Fruit fly (Drosophila melanogaster) whole organism, embryonic: Measurements from ENCODE around the gene CG10907.

ENCODE experiments used
- CG12104 ChIP-seq: fragments of 200-800 bp; sonication (Bioruptor generic); optimal IDR thresholded peaks from 3 replicates; lab custom pipeline; 2016; ENCODE audit warnings: missing biosample characterization, missing genetic modification characterization
- CG12155 ChIP-seq: fragments of 200-800 bp; sonication (Bioruptor generic); optimal IDR thresholded peaks from 3 replicates; lab custom pipeline; 2016; ENCODE audit warnings: missing biosample characterization, missing genetic modification characterization
- CG12236 ChIP-seq: fragments of 200-800 bp; sonication (Bioruptor generic); optimal IDR thresholded peaks from 2 replicates; lab custom pipeline; 2016; ENCODE audit warnings: missing biosample characterization, missing genetic modification characterization
- CG12391 ChIP-seq: fragments of 200-800 bp; sonication (Bioruptor generic); optimal IDR thresholded peaks from 3 replicates; lab custom pipeline; 2018; ENCODE audit warnings: missing biosample characterization, mild to moderate bottlenecking, missing genetic modification characterization, moderate library complexity
- CG14014 ChIP-seq: fragments of 200-800 bp; sonication (Bioruptor generic); IDR thresholded peaks from 2 replicates; pipeline ENCODE4 v1.3.6; 2022; ENCODE audit warnings: missing biosample characterization, missing genetic modification characterization
- CG1529 ChIP-seq: fragments of 200-800 bp; sonication (Bioruptor generic); optimal IDR thresholded peaks from 3 replicates; lab custom pipeline; 2018; ENCODE audit warnings: missing biosample characterization, missing genetic modification characterization
- CG18599 ChIP-seq: fragments of 200-800 bp; sonication (Bioruptor generic); optimal IDR thresholded peaks from 3 replicates; lab custom pipeline; 2017; ENCODE audit warnings: missing biosample characterization, missing genetic modification characterization, mild to moderate bottlenecking, moderate library complexity, missing genetic modification reagents
- CG3281 ChIP-seq: fragments of 200-800 bp; sonication (Bioruptor generic); optimal IDR thresholded peaks from 3 replicates; lab custom pipeline; 2017; ENCODE audit warnings: missing biosample characterization, mild to moderate bottlenecking, missing genetic modification characterization
- CG33213 ChIP-seq: fragments of 200-800 bp; sonication (Bioruptor generic); optimal IDR thresholded peaks from 3 replicates; lab custom pipeline; 2016; ENCODE audit warnings: missing biosample characterization, missing genetic modification characterization
- CG3995 ChIP-seq: fragments of 200-800 bp; sonication (Bioruptor generic); optimal IDR thresholded peaks from 3 replicates; lab custom pipeline; 2016; ENCODE audit warnings: missing biosample characterization, missing genetic modification characterization
- CG4820 ChIP-seq: fragments of 200-800 bp; sonication (Bioruptor generic); optimal IDR thresholded peaks from 3 replicates; lab custom pipeline; 2016; ENCODE audit warnings: missing biosample characterization, missing genetic modification characterization
- CG4854 ChIP-seq: fragments of 200-800 bp; sonication (Bioruptor generic); optimal IDR thresholded peaks from 2 replicates; lab custom pipeline; 2016; ENCODE audit warnings: missing biosample characterization, missing genetic modification characterization, inconsistent platforms
- CG5953 ChIP-seq: fragments of 200-800 bp; sonication (Bioruptor generic); IDR thresholded peaks from 2 replicates; pipeline ENCODE4 v1.3.6; 2022; ENCODE audit warnings: missing biosample characterization, missing genetic modification characterization
- CG7745 ChIP-seq: fragments of 200-800 bp; sonication (Bioruptor generic); optimal IDR thresholded peaks from 2 replicates; lab custom pipeline; 2018; ENCODE audit warnings: missing biosample characterization, mild to moderate bottlenecking, missing genetic modification characterization, moderate library complexity
- CTCF ChIP-seq: fragments of 200-800 bp; sonication (Bioruptor generic); optimal IDR thresholded peaks from 2 replicates; lab custom pipeline; 2017; ENCODE audit warnings: missing biosample characterization, mild to moderate bottlenecking, missing genetic modification characterization, moderate library complexity
- Chrac-16 ChIP-seq: fragments of 200-800 bp; sonication (Bioruptor generic); optimal IDR thresholded peaks from 3 replicates; lab custom pipeline; 2016; ENCODE audit warnings: missing biosample characterization, missing genetic modification characterization
- D ChIP-seq, 2 experiments: fragments of 200-800 bp in 1 of 2; fragments of >200 bp in 1 of 2; sonication (Bioruptor generic) in 1 of 2; optimal IDR thresholded peaks; 2 replicates in 1 of 2; 3 replicates in 1 of 2; lab custom pipeline; 2017; ENCODE audit warnings: mild to moderate bottlenecking in 1 of 2, missing biosample characterization in 1 of 2, missing genetic modification characterization in 1 of 2, missing genetic modification reagents in 1 of 2
- Dek ChIP-seq: fragments of 200-800 bp; sonication (Bioruptor generic); optimal IDR thresholded peaks from 3 replicates; lab custom pipeline; 2019; ENCODE audit warnings: missing biosample characterization, mild to moderate bottlenecking, missing genetic modification characterization, moderate library complexity
- Doc3 ChIP-seq: fragments of 200-800 bp; sonication (Bioruptor generic); IDR thresholded peaks from 3 replicates; pipeline ENCODE4 v1.3.6; 2022; ENCODE audit warnings: missing biosample characterization, missing genetic modification characterization; ENCODE audit not compliant: partially characterized antibody
- Eip74EF ChIP-seq, 2 experiments: fragments of 200-800 bp in 1 of 2; fragments of >200 bp in 1 of 2; sonication (Bioruptor generic) in 1 of 2; optimal IDR thresholded peaks; 2 replicates each; lab custom pipeline; 2017 to 2019; ENCODE audit warnings: missing biosample characterization in 2 of 2, missing genetic modification characterization in 2 of 2, mild to moderate bottlenecking in 1 of 2, moderate library complexity in 1 of 2
- Elba2 ChIP-seq: fragments of 200-800 bp; sonication (Bioruptor generic); optimal IDR thresholded peaks from 3 replicates; lab custom pipeline; 2016; ENCODE audit warnings: missing biosample characterization, missing genetic modification characterization
- Fer3 ChIP-seq: fragments of 200-800 bp; sonication (Bioruptor generic); optimal IDR thresholded peaks from 2 replicates; lab custom pipeline; 2018; ENCODE audit warnings: missing biosample characterization, mild to moderate bottlenecking, missing genetic modification characterization, moderate library complexity
- Gug ChIP-seq: fragments of 200-800 bp; sonication (Bioruptor generic); IDR thresholded peaks from 4 replicates; pipeline ENCODE4 v1.3.6; 2022; ENCODE audit warnings: missing biosample characterization, missing genetic modification characterization
- Hmx ChIP-seq: fragments of 200-800 bp; sonication (Bioruptor generic); optimal IDR thresholded peaks from 2 replicates; lab custom pipeline; 2016; ENCODE audit warnings: missing biosample characterization, missing genetic modification characterization
- Kr ChIP-seq: fragments of 200-800 bp; sonication (Bioruptor generic); optimal IDR thresholded peaks from 2 replicates; lab custom pipeline; 2017; ENCODE audit warnings: missing biosample characterization, mild to moderate bottlenecking, missing genetic modification characterization
- Lhr ChIP-seq: fragments of 200-800 bp; sonication (Bioruptor generic); optimal IDR thresholded peaks from 3 replicates; lab custom pipeline; 2017; ENCODE audit warnings: mild to moderate bottlenecking, missing biosample characterization, missing genetic modification reagents, missing genetic modification characterization
- Med ChIP-seq: fragments of 200-800 bp; sonication (Bioruptor generic); peaks from one replicate; lab custom pipeline; 2016; ENCODE audit warnings: missing biosample characterization, missing genetic modification characterization, mild to moderate bottlenecking, inconsistent platforms, moderate library complexity
- Oaz ChIP-seq: fragments of 200-800 bp; sonication (Bioruptor generic); IDR thresholded peaks from 2 replicates; pipeline ENCODE4 v1.3.6; 2022; ENCODE audit warnings: missing biosample characterization, missing genetic modification characterization
- Ravus ChIP-seq: fragments of 200-800 bp; sonication (Bioruptor generic); IDR thresholded peaks from 2 replicates; pipeline ENCODE4 v1.3.6; 2022; ENCODE audit warnings: missing biosample characterization, missing genetic modification characterization
- Sry-β ChIP-seq: fragments of 200-800 bp; sonication (Bioruptor generic); optimal IDR thresholded peaks from 2 replicates; lab custom pipeline; 2018; ENCODE audit warnings: missing biosample characterization, mild to moderate bottlenecking, missing genetic modification characterization, moderate library complexity
- chn ChIP-seq: fragments of 200-800 bp; sonication (Bioruptor generic); optimal IDR thresholded peaks from 2 replicates; lab custom pipeline; 2016; ENCODE audit warnings: missing biosample characterization, missing genetic modification characterization
- croc ChIP-seq: fragments of 200-800 bp; sonication (Bioruptor generic); conservative IDR thresholded peaks from 3 replicates; pipeline ENCODE4 v1.3.6; 2022; ENCODE audit warnings: missing biosample characterization, missing genetic modification characterization
- dmrt99B ChIP-seq: fragments of 200-800 bp; sonication (Bioruptor generic); optimal IDR thresholded peaks from 2 replicates; lab custom pipeline; 2018; ENCODE audit warnings: missing biosample characterization, mild to moderate bottlenecking, missing genetic modification characterization, moderate library complexity
- fd102C ChIP-seq: fragments of 200-800 bp; sonication (Bioruptor generic); optimal IDR thresholded peaks from 2 replicates; lab custom pipeline; 2018; ENCODE audit warnings: missing biosample characterization, mild to moderate bottlenecking, missing genetic modification characterization, moderate library complexity
- fd64A ChIP-seq: fragments of 200-800 bp; sonication (Bioruptor generic); optimal IDR thresholded peaks from 3 replicates; lab custom pipeline; 2018; ENCODE audit warnings: missing biosample characterization, mild to moderate bottlenecking, missing genetic modification characterization
- gsb-n ChIP-seq: fragments of 200-800 bp; sonication (Bioruptor generic); optimal IDR thresholded peaks from 3 replicates; lab custom pipeline; 2018; ENCODE audit warnings: missing biosample characterization, mild to moderate bottlenecking, missing genetic modification characterization
- gt ChIP-seq: fragments of 200-800 bp; sonication (Bioruptor generic); IDR thresholded peaks from 2 replicates; pipeline ENCODE4 v1.3.6; 2022; ENCODE audit warnings: missing biosample characterization, missing genetic modification characterization
- h ChIP-seq: fragments of >200 bp; optimal IDR thresholded peaks from 2 replicates; lab custom pipeline; 2017
- jumu ChIP-seq: fragments of 200-800 bp; sonication (Bioruptor generic); optimal IDR thresholded peaks from 3 replicates; lab custom pipeline; 2016; ENCODE audit warnings: missing biosample characterization, missing genetic modification characterization
- luna ChIP-seq: fragments of 200-800 bp; sonication (Bioruptor generic); optimal IDR thresholded peaks from 2 replicates; lab custom pipeline; 2016; ENCODE audit warnings: missing biosample characterization, missing genetic modification characterization
- pho ChIP-seq: fragments of 200-800 bp; sonication (Bioruptor generic); optimal IDR thresholded peaks from 2 replicates; lab custom pipeline; 2016; ENCODE audit warnings: missing biosample characterization, missing genetic modification characterization
- phol ChIP-seq: fragments of 200-800 bp; sonication (Bioruptor generic); optimal IDR thresholded peaks from 3 replicates; lab custom pipeline; 2018; ENCODE audit warnings: missing biosample characterization, mild to moderate bottlenecking, missing genetic modification characterization, moderate library complexity
- pzg ChIP-seq: fragments of 200-800 bp; sonication (Bioruptor generic); optimal IDR thresholded peaks from 3 replicates; lab custom pipeline; 2018; ENCODE audit warnings: missing biosample characterization, mild to moderate bottlenecking, missing genetic modification characterization, moderate library complexity
- sd ChIP-seq: fragments of 200-800 bp; sonication (Bioruptor generic); optimal IDR thresholded peaks from 3 replicates; lab custom pipeline; 2018; ENCODE audit warnings: missing biosample characterization, mild to moderate bottlenecking, missing genetic modification characterization, moderate library complexity
- sr ChIP-seq: fragments of 200-800 bp; sonication (Bioruptor generic); IDR thresholded peaks from 3 replicates; pipeline ENCODE4 v1.3.6; 2022; ENCODE audit warnings: missing biosample characterization, missing genetic modification characterization
- ssp ChIP-seq: fragments of 200-800 bp; sonication (Bioruptor generic); IDR thresholded peaks from 2 replicates; pipeline ENCODE4 v1.3.6; 2022; ENCODE audit warnings: missing biosample characterization, missing genetic modification characterization
- tll ChIP-seq, 2 experiments: fragments of 200-800 bp in 1 of 2; fragments of >200 bp in 1 of 2; sonication (Bioruptor generic) in 1 of 2; optimal IDR thresholded peaks; 2 replicates each; lab custom pipeline; 2017 to 2019; ENCODE audit warnings: missing biosample characterization in 2 of 2, missing genetic modification characterization in 2 of 2, mild to moderate bottlenecking in 1 of 2, moderate library complexity in 1 of 2
- wor ChIP-seq: fragments of 200-800 bp; sonication (Bioruptor generic); IDR thresholded peaks from 2 replicates; pipeline ENCODE4 v1.3.6; 2022; ENCODE audit warnings: missing biosample characterization, missing genetic modification characterization

The CG10907 gene

dm6 chr3L:11822446-11823334 lies 29.4 kb downstream of the CG10907 start, which contains the start of gene RpL10Ab (continued):
- peak; percentile 66; the same call in 1 of the 2 replicates for TF ChIP-seq CG5953
- TF ChIP-seq pho (GFP tag; lab: Kevin White, UChicago), result peak; percentile 31
- no peak for TF ChIP-seq chn
- peak; percentile 61 for TF ChIP-seq CG3281 (GFP tag; lab: Kevin White, UChicago)
- TF ChIP-seq fd64A (GFP tag; lab: Kevin White, UChicago), result peak; percentile 38
- peak; percentile 70 for TF ChIP-seq dmrt99B
- TF ChIP-seq wor (GFP tag; lab: Robert Waterston, UW), result 0 out of 2 replicates have a peak, but pooled peaks have one; percentile 23
- TF ChIP-seq luna (GFP tag; lab: Kevin White, UChicago), result peak; percentile 24
- TF ChIP-seq Lhr, result no peak
- peak; percentile 60 for TF ChIP-seq CTCF (GFP tag; lab: Kevin White, UChicago)
- TF ChIP-seq CG12236 (GFP tag; lab: Kevin White, UChicago), result no peak
- TF ChIP-seq sd (tag; lab: Kevin White, UChicago), result no peak
- peak; percentile 65 for TF ChIP-seq CG12104 (GFP tag; lab: Kevin White, UChicago)
- TF ChIP-seq Dek (tag; lab: Kevin White, UChicago), result peak; percentile 48
- no peak for TF ChIP-seq Kr (GFP tag; lab: Kevin White, UChicago)
- peak; percentile 53; the same call in 2 of the 3 replicates for TF ChIP-seq croc (GFP tag; lab: Robert Waterston, UW)
- peak; percentile 88 for TF ChIP-seq phol
- TF ChIP-seq D (optimal IDR thresholded peaks at IDR 0.05; lab: Kevin White, UChicago), result no peak
- peak; percentile 83 for TF ChIP-seq D (GFP tag; optimal IDR thresholded peaks at IDR 0.05; lab: Kevin White, UChicago)
- TF ChIP-seq CG3995, result peak; percentile 46
- TF ChIP-seq CG14014 (GFP tag; lab: Robert Waterston, UW), result no peak; the same call in none of the 2 replicates
- TF ChIP-seq CG4820, result peak; percentile 45
- peak; percentile 17 for TF ChIP-seq CG12155 (GFP tag; lab: Kevin White, UChicago)
- peak; percentile 47 for TF ChIP-seq pzg
- peak; percentile 64; the same call in 2 of the 4 replicates for TF ChIP-seq Gug (GFP tag; lab: Robert Waterston, UW)
- TF ChIP-seq CG12391 (tag; lab: Kevin White, UChicago), result peak; percentile 45
- TF ChIP-seq gsb-n, result peak; percentile 56
- peak; percentile 46 for TF ChIP-seq CG4854 (GFP tag; lab: Kevin White, UChicago)
- TF ChIP-seq Sry-β (GFP tag; lab: Kevin White, UChicago), result peak; percentile 24
- TF ChIP-seq CG18599 (GFP tag; lab: Kevin White, UChicago), result peak; percentile 68
- no peak for TF ChIP-seq CG7745 (tag; lab: Kevin White, UChicago)
- peak; percentile 84 for TF ChIP-seq sr
- TF ChIP-seq Oaz (GFP tag; lab: Robert Waterston, UW), result peak; percentile 8
- no peak for TF ChIP-seq Eip74EF (GFP tag; optimal IDR thresholded peaks at IDR 0.05; lab: Kevin White, UChicago)
- peak; percentile 3 for TF ChIP-seq Chrac-16
- TF ChIP-seq h (lab: Kevin White, UChicago), result no peak
- peak; percentile 33 for TF ChIP-seq CG33213 (GFP tag; lab: Kevin White, UChicago)
- TF ChIP-seq tll (GFP tag; optimal IDR thresholded peaks at IDR 0.05; lab: Kevin White, UChicago), result no peak
- peak; percentile 64 for TF ChIP-seq Doc3 (GFP tag; lab: Robert Waterston, UW)
- peak; percentile 70 for TF ChIP-seq Fer3 (tag; lab: Kevin White, UChicago)
- TF ChIP-seq Hmx (GFP tag; lab: Kevin White, UChicago), result no peak
- TF ChIP-seq Med (GFP tag; lab: Kevin White, UChicago), result peak; percentile 96
- no peak for TF ChIP-seq gt (GFP tag; lab: Robert Waterston, UW)
- no peak for TF ChIP-seq Ravus
- no peak for TF ChIP-seq fd102C (GFP tag; lab: Kevin White, UChicago)
- TF ChIP-seq Elba2 (GFP tag; lab: Kevin White, UChicago), result no peak
- TF ChIP-seq ssp, result peak; percentile 73
- TF ChIP-seq jumu (GFP tag; lab: Kevin White, UChicago), result no peak
- TF ChIP-seq CG1529 (GFP tag; lab: Kevin White, UChicago), result no peak
